Worm (Caenorhabditis elegans): Measurements from ENCODE around the gene K12H6.6.

ce11 chrII:2834105-2834504, 3.1 kb upstream of the K12H6.6 start:
- no peak for TF ChIP-seq tab-1 (GFP tag; IDR thresholded peaks at IDR 0.05)
- no peak for TF ChIP-seq flt-1 (GFP tag; IDR thresholded peaks at IDR 0.05)
- TF ChIP-seq ztf-23 (GFP tag; IDR thresholded peaks at IDR 0.05) = no peak
